Worm (Caenorhabditis elegans): Measurements from ENCODE around the gene Y45F10D.7.
A peak's percentile ranks its signal among the peaks of the same experiment; 100 is the strongest.

Gene Y45F10D.7

ce11 chrIV:13745409-13745808, 43.3 kb upstream of the Y45F10D.7 start, which contains the start of gene C47A4.5:
Gene C47A4.5 (plus strand): TSS chrIV:13745709.
- TF ChIP-seq aly-2 (tag; optimal IDR thresholded peaks at IDR 0.05) (no peak), ama-1 (optimal IDR thresholded peaks at IDR 0.05) (no peak), nhr-23 (tag; optimal IDR thresholded peaks at IDR 0.05) (no peak), unc-55 (GFP tag; optimal IDR thresholded peaks at IDR 0.05) (no peak), ZK546.5 (tag; optimal IDR thresholded peaks at IDR 0.05) (no peak), nhr-129 (tag; optimal IDR thresholded peaks at IDR 0.05) (no peak), ztf-11 (tag; optimal IDR thresholded peaks at IDR 0.05) (no peak), unc-62 (GFP tag; optimal IDR thresholded peaks at IDR 0.05) (no peak), blmp-1 (tag; optimal IDR thresholded peaks at IDR 0.05; ENCODE audit: insufficient read depth) (no peak), nhr-21 (tag; optimal IDR thresholded peaks at IDR 0.05) (no peak), Y55F3AM.14 (GFP tag; optimal IDR thresholded peaks at IDR 0.05) (no peak), zag-1 (tag; optimal IDR thresholded peaks at IDR 0.05) (no peak), ceh-16 (tag; optimal IDR thresholded peaks at IDR 0.05) (no peak), elt-1 (tag; optimal IDR thresholded peaks at IDR 0.05) (no peak), ztf-4 (tag; optimal IDR thresholded peaks at IDR 0.05) (no peak), peb-1 (tag; optimal IDR thresholded peaks at IDR 0.05) (no peak), skn-1 (tag; optimal IDR thresholded peaks at IDR 0.05) (no peak), sma-3 (GFP tag; optimal IDR thresholded peaks at IDR 0.05) (no peak), mdl-1 (tag; optimal IDR thresholded peaks at IDR 0.05) (no peak)

ce11 chrIV:13748798-13749197, 39.9 kb upstream of the Y45F10D.7 start:
- TF ChIP-seq mab-5 (tag; optimal IDR thresholded peaks at IDR 0.05) (no peak), F13H6.1 (tag; optimal IDR thresholded peaks at IDR 0.05) (peak; percentile 63), nhr-129 (tag; optimal IDR thresholded peaks at IDR 0.05) (peak; percentile 87), C34F6.9 (tag; optimal IDR thresholded peaks at IDR 0.05) (peak; percentile 13)

ce11 chrIV:13750033-13750432, 38.7 kb upstream of the Y45F10D.7 start, which contains the start of gene sorb-1:
Gene sorb-1 (plus strand): TSS chrIV:13750333.
- no peak for TF ChIP-seq egl-27 (tag; optimal IDR thresholded peaks at IDR 0.05)
- TF ChIP-seq mdl-1 (tag; optimal IDR thresholded peaks at IDR 0.05): no peak
- no peak for TF ChIP-seq dmd-4 (tag; optimal IDR thresholded peaks at IDR 0.05)
- TF ChIP-seq mab-5 (tag; optimal IDR thresholded peaks at IDR 0.05): no peak

ce11 chrIV:13755619-13756018, 33.1 kb upstream of the Y45F10D.7 start:
- no peak for TF ChIP-seq lin-13 (GFP tag; optimal IDR thresholded peaks at IDR 0.05)
- no peak for TF ChIP-seq ceh-16 (tag; optimal IDR thresholded peaks at IDR 0.05)
- TF ChIP-seq dmd-4 (tag; optimal IDR thresholded peaks at IDR 0.05): no peak
- no peak for TF ChIP-seq nhr-12 (tag; optimal IDR thresholded peaks at IDR 0.05)
- TF ChIP-seq nhr-77 (tag; optimal IDR thresholded peaks at IDR 0.05): no peak
- TF ChIP-seq unc-39 (tag; optimal IDR thresholded peaks at IDR 0.05): no peak
- TF ChIP-seq snpc-4 (tag; optimal IDR thresholded peaks at IDR 0.05): no peak
- TF ChIP-seq nhr-129 (tag; optimal IDR thresholded peaks at IDR 0.05): no peak
- TF ChIP-seq sem-4 (tag; optimal IDR thresholded peaks at IDR 0.05): no peak
- TF ChIP-seq lin-39 (tag; optimal IDR thresholded peaks at IDR 0.05): no peak
- no peak for TF ChIP-seq blmp-1 (tag; optimal IDR thresholded peaks at IDR 0.05; ENCODE audit: insufficient read depth)
- TF ChIP-seq alr-1 (tag; optimal IDR thresholded peaks at IDR 0.05): no peak
- no peak for TF ChIP-seq ztf-1 (GFP tag; conservative IDR thresholded peaks at IDR 0.05)
- no peak for TF ChIP-seq peb-1 (tag; optimal IDR thresholded peaks at IDR 0.05)
- no peak for TF ChIP-seq nhr-6 (tag; optimal IDR thresholded peaks at IDR 0.05)
- no peak for TF ChIP-seq C34F6.9 (tag; optimal IDR thresholded peaks at IDR 0.05)
- TF ChIP-seq crh-2 (tag; optimal IDR thresholded peaks at IDR 0.05): no peak
- no peak for TF ChIP-seq ama-1 (optimal IDR thresholded peaks at IDR 0.05)
- TF ChIP-seq nhr-11 (tag; optimal IDR thresholded peaks at IDR 0.05): no peak

- TF ChIP-seq blmp-1 (tag; optimal IDR thresholded peaks at IDR 0.05; ENCODE audit: insufficient read depth) (no peak), unc-55 (GFP tag; optimal IDR thresholded peaks at IDR 0.05) (peak; percentile 8)
Measured at ce11 chrIV:13763449-13763848, 25.3 kb upstream of the Y45F10D.7 start.
